Worm (Caenorhabditis elegans): ENCODE data around the gene ghi-1.

- TF ChIP-seq ceh-16 (tag; optimal IDR thresholded peaks at IDR 0.05) = no peak
- TF ChIP-seq fos-1 (tag; optimal IDR thresholded peaks at IDR 0.05) = no peak
- no peak for TF ChIP-seq blmp-1 (tag; optimal IDR thresholded peaks at IDR 0.05; ENCODE audit: insufficient read depth)
- TF ChIP-seq ceh-82 (tag; optimal IDR thresholded peaks at IDR 0.05) = no peak
- no peak for TF ChIP-seq ztf-11 (tag; optimal IDR thresholded peaks at IDR 0.05)
- TF ChIP-seq ztf-1 (GFP tag; conservative IDR thresholded peaks at IDR 0.05) = 0 out of 2 replicates have a peak, but pooled peaks have one; percentile 5
- TF ChIP-seq mdl-1 (tag; optimal IDR thresholded peaks at IDR 0.05) = peak in 1 of 2 experiments; percentile 42
- TF ChIP-seq lin-39 (tag; optimal IDR thresholded peaks at IDR 0.05) = no peak
- TF ChIP-seq elt-1 (tag; optimal IDR thresholded peaks at IDR 0.05) = no peak
- TF ChIP-seq Y55F3AM.14 (GFP tag; optimal IDR thresholded peaks at IDR 0.05) = no peak
- TF ChIP-seq skn-1 (tag; optimal IDR thresholded peaks at IDR 0.05) = no peak
- TF ChIP-seq unc-62 (GFP tag; optimal IDR thresholded peaks at IDR 0.05) = no peak
These were observed 9.3 kb upstream of the ghi-1 start for ce11 chrII:11637189-11637754.

Measured in whole organism, L2 larva.